Worm (Caenorhabditis elegans) whole organism, young adult: ENCODE data around the gene F38A6.4.

Experiments
- B0336.3 ChIP-seq: fragments of 200-800 bp; sonication (Bioruptor generic); IDR thresholded peaks from 2 replicates; pipeline ENCODE4 v1.3.6; 2022; ENCODE audit warnings: missing genetic modification characterization, missing compliant biosample characterization
- F39B2.1 ChIP-seq: fragments of 200-800 bp; sonication (Bioruptor generic); IDR thresholded peaks from 2 replicates; pipeline ENCODE4 v1.3.6; 2022; ENCODE audit warnings: missing genetic modification reagents, missing genetic modification characterization, missing compliant biosample characterization
- T26A5.8 ChIP-seq: sonication (generic microtip); optimal IDR thresholded peaks from 2 replicates; lab custom pipeline; 2016; ENCODE audit warnings: missing genetic modification characterization, missing compliant biosample characterization
- ama-1 ChIP-seq, 3 experiments: fragments of 150-350 bp in 1 of 3; sonication (generic microtip) in 2 of 3; optimal IDR thresholded peaks; 2 replicates each; lab custom pipeline; 2014 to 2018; ENCODE audit warnings: missing biosample characterization in 2 of 3, missing genetic modification characterization in 2 of 3, missing genetic modification reagents in 2 of 3
- attf-5 ChIP-seq: fragments of 200-800 bp; sonication (Bioruptor generic); optimal IDR thresholded peaks from 2 replicates; lab custom pipeline; 2018; ENCODE audit warnings: mild to moderate bottlenecking, missing genetic modification characterization, missing compliant biosample characterization
- attf-6 ChIP-seq: fragments of 200-800 bp; sonication (Bioruptor generic); IDR thresholded peaks from 2 replicates; pipeline ENCODE4 v1.3.6; 2022; ENCODE audit warnings: missing genetic modification reagents, missing genetic modification characterization, missing compliant biosample characterization
- ccch-3 ChIP-seq: fragments of 200-800 bp; sonication (Bioruptor generic); optimal IDR thresholded peaks from 2 replicates; lab custom pipeline; 2018; ENCODE audit warnings: mild to moderate bottlenecking, missing genetic modification characterization, missing compliant biosample characterization
- dpl-1 ChIP-seq: fragments of 150-350 bp; optimal IDR thresholded peaks from 2 replicates; lab custom pipeline; 2014; ENCODE audit warnings: missing biosample characterization, missing genetic modification reagents, missing genetic modification characterization
- let-607 ChIP-seq, 2 experiments: fragments of 200-800 bp in 1 of 2; sonication (Bioruptor generic) in 1 of 2; sonication (generic microtip) in 1 of 2; optimal IDR thresholded peaks; 2 replicates each; lab custom pipeline; 2016 to 2018; ENCODE audit warnings: mild to moderate bottlenecking in 2 of 2, missing compliant biosample characterization in 2 of 2, missing genetic modification characterization in 2 of 2, moderate library complexity in 2 of 2, missing genotype in 1 of 2
- lin-40 ChIP-seq: sonication (generic microtip); optimal IDR thresholded peaks from 2 replicates; lab custom pipeline; 2016; ENCODE audit warnings: missing genetic modification characterization, mild to moderate bottlenecking, missing compliant biosample characterization, missing genotype, missing genetic modification reagents
- lsl-1 ChIP-seq: fragments of 200-800 bp; sonication (Bioruptor generic); optimal IDR thresholded peaks from 2 replicates; lab custom pipeline; 2018; ENCODE audit warnings: mild to moderate bottlenecking, missing genetic modification characterization, moderate library complexity, missing compliant biosample characterization
- pha-4 ChIP-seq: fragments of 150-350 bp; sonication (generic microtip); optimal IDR thresholded peaks from 2 replicates; lab custom pipeline; 2014; ENCODE audit warnings: missing biosample characterization, missing genetic modification reagents, missing genetic modification characterization
- sdz-38 ChIP-seq: sonication (generic microtip); optimal IDR thresholded peaks from 2 replicates; lab custom pipeline; 2016; ENCODE audit warnings: missing genotype, missing genetic modification characterization, missing compliant biosample characterization

ce11 chrV:20757255-20757654, 17.9 kb downstream of the F38A6.4 start:
- TF ChIP-seq F39B2.1 (GFP tag; lab: Robert Waterston, UW): no peak
- TF ChIP-seq dpl-1 (GFP tag; lab: Kevin White, UChicago): no peak
- no peak for TF ChIP-seq attf-6 (GFP tag; lab: Robert Waterston, UW)
- no peak for TF ChIP-seq lsl-1 (GFP tag; lab: Kevin White, UChicago)
- TF ChIP-seq attf-5: no peak
- TF ChIP-seq lin-40 (tag; lab: Kevin White, UChicago): no peak
- TF ChIP-seq sdz-38 (tag; lab: Kevin White, UChicago): no peak
- TF ChIP-seq ama-1 (optimal IDR thresholded peaks at IDR 0.05; lab: Kevin White, UChicago): no peak
- no peak for TF ChIP-seq ama-1 (GFP tag; optimal IDR thresholded peaks at IDR 0.05; lab: Kevin White, UChicago)
- TF ChIP-seq B0336.3 (GFP tag; lab: Robert Waterston, UW): no peak
- no peak for TF ChIP-seq ccch-3
- TF ChIP-seq let-607 (tag; optimal IDR thresholded peaks at IDR 0.05; lab: Kevin White, UChicago): no peak
- TF ChIP-seq pha-4 (tag; lab: Kevin White, UChicago): no peak
- no peak for TF ChIP-seq T26A5.8 (tag; lab: Kevin White, UChicago)
